Fruit fly (Drosophila melanogaster) whole organism, larva: ENCODE results near the gene Eig71Eg.

Source experiments
- noc ChIP-seq: fragments of 200-800 bp; sonication (Bioruptor generic); optimal IDR thresholded peaks from 3 replicates; lab custom pipeline; 2019; ENCODE audit warnings: missing biosample characterization, mild to moderate bottlenecking, missing genetic modification characterization, moderate library complexity

The Eig71Eg gene

dm6 chr3L:15657290-15657689 is at the start of gene Eig71Eg, which contains the start of gene Eig71Ef:
Eig71Eg (plus strand) TSS chr3L:15657628.
Eig71Ef (minus strand) TSS chr3L:15657390.
- no peak for TF ChIP-seq noc (tag; lab: Kevin White, UChicago)

DNA sequence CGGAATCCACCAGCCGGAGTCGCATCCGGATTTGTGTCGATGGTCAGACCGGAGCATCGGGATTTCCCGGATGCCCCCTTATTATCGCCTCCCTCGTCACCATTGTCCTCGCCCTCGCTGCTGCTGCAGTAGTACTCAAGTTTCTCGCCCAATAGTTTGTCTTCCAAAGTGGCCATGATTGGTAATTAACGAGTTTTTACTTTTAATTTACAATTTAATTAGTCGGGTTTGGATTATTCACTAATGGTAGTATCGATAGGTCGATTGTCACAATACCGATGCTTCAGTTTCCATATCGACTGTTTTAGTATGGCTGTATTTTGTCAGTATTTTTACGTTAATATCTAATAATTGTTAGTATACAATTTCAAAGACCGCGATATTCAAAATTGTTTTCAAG is 47.3 kb upstream of the Eig71Eg start, which contains the start of gene CG7650:
CG7650 (minus strand) TSS at position 278 of the 400 bp plus-strand sequence.
- no peak for TF ChIP-seq noc (tag; lab: Kevin White, UChicago)

dm6 chr3L:15612728-15613127 is 44.7 kb upstream of the Eig71Eg start, which contains the start of gene CG13449:
CG13449 (minus strand) TSS chr3L:15612828.
- no peak for TF ChIP-seq noc (tag; lab: Kevin White, UChicago)

DNA sequence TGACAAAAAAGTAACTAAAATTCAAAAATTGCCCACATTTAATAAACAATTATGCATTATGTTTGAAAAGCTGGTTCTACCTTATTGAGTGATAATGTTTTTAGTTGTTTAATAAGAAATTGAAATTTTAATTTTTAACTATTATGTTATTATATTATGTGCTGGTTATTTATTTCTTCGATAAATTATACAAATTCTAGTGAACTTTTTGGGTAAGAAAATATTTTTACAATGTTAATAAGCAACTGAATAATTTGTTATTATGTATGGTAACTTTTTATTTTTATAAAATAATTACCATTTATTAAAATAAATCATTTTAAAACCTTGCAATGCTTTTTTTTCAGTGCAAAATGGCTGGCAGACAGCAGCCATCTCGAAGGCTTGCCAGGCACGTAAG is 40.9 kb upstream of the Eig71Eg start:
- TF ChIP-seq noc (tag; lab: Kevin White, UChicago), result no peak

DNA sequence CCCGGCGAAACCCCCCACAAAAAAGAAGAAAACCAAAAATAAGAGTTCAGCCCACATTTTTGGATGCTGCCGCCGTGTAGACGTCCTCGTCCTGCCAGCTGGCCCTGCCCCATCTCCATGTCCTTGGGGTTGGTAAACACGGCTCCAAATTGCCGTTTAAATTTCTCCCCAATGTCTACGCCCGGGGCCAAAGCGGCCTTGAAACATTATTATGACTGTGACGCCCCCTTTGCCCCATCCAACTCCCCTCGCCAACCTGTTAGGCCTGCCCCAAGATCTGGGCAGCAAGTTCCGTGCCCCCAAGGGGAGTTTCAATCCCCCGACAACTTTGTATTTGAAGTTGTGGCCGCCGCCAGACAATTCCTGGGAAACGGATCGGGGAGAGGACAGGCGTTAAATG is 40.5 kb upstream of the Eig71Eg start:
- TF ChIP-seq noc (tag; lab: Kevin White, UChicago), result no peak

DNA sequence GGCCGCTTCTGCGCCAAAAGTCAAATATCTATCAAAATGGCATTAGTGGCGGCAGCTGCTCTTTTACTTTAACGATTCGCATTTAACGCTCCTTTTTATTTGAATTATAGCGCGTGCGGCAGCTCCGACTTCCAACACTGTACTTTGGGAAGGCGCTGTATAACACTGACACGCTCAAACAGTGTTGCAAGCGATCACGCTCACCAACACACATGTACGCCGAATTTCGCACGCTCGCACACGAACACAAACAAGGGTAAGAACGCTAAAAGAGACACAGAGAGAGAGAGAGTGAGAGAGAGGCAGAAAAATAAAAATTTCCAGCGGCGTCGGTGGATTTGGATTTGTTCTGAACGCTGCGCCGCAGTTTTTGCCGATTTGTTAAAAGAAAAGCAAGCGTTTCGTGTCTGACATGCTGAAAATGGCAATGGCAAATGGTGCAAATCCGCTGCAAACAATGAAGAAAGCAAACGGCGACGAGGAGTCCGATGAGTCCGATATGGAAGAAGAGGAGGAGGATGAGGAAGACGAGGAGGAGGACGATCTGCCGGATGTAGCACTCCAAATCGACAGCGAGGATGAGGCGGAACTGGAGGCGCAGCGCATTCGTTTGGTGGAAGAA is 37.7 kb upstream of the Eig71Eg start, which contains the start of gene Phs:
Phs (plus strand) TSS at position 276 of the 622 bp plus-strand sequence.
- TF ChIP-seq noc (tag; lab: Kevin White, UChicago), result peak; percentile 60

DNA sequence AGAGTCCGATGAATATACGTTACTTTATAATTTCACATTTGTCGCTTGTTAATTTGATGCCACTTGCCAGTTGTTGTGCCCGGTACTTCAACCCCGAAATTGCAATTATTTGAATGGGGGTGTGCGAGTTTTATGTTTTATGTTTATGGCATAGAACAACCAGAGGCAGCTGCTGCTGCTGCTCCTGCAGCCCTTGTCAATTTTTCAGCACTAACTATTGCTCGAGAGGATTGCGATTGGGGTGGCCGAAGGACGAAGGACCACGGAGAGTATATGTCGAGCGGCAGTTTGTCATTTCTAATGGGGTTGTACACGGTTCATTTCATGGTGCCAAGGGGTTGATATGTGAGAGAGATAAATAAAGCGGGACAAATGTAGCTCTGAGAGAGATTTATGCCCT is 33.3 kb upstream of the Eig71Eg start:
- TF ChIP-seq noc (tag; lab: Kevin White, UChicago), result no peak

DNA sequence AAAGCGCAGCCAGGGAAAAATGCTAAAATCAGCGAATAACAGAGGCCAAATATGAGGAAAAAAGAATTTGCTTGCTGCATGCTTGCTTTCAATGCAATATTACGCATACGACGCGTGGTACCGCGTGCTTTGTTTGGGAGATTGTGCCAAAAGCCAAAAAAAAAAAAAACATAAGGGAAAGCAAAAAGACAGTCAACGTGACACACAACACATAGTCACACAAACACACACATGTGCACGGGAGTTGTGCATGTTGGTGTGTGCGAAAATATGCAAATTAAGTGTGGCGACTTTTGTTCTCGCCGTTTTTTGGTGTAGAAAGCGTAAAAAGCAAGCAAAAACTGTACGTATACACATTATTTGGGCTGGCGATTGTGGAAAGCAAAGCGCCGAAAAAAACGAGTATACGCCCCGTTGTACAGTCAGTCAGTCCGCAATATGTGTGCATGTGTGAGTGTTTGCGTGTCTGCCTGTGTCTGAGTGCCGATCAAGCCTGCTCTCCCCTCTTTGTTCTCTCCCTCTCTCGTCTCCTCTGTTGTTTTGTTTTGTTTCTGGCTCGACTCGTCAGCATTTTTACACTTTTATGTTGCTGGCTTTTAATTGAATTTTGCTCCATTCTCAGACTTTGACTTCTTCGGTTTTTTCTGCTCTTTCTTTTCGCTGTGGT is 32.4 kb upstream of the Eig71Eg start:
- no peak for TF ChIP-seq noc (tag; lab: Kevin White, UChicago)

dm6 chr3L:15625676-15626414 is 31.6 kb upstream of the Eig71Eg start:
- peak; percentile 93 for TF ChIP-seq noc (tag; lab: Kevin White, UChicago)

dm6 chr3L:15627295-15627694 is 30.1 kb upstream of the Eig71Eg start:
- TF ChIP-seq noc (tag; lab: Kevin White, UChicago), result no peak

DNA sequence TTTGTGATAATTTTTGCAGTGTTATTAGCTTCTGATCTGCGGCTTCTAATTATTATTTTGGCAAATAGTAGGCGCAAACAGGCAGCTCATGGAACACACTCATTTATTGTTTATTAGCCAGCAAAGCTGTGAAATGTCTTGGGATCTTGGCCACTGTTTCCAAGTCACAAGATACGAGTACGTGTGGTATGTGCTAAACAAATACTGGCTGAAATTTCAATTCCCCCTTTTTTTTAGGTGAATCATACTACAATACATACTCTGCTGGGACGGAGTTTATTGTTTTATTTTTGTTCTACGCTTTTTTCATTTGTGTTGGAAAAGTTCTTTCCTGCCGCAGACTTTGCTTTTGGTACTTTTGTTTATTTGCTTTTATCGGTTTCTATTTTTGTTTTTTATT is 26.4 kb upstream of the Eig71Eg start:
- no peak for TF ChIP-seq noc (tag; lab: Kevin White, UChicago)

- TF ChIP-seq noc (tag; lab: Kevin White, UChicago), result no peak
These were observed 24.8 kb upstream of the Eig71Eg start for dm6 chr3L:15632653-15633052.

dm6 chr3L:15634368-15635075 is 22.9 kb upstream of the Eig71Eg start:
- peak; percentile 13 for TF ChIP-seq noc (tag; lab: Kevin White, UChicago)

- peak; percentile 52 for TF ChIP-seq noc (tag; lab: Kevin White, UChicago)
These were observed 21.1 kb upstream of the Eig71Eg start for dm6 chr3L:15636359-15636758.

dm6 chr3L:15636978-15637377 is 20.4 kb upstream of the Eig71Eg start:
- no peak for TF ChIP-seq noc (tag; lab: Kevin White, UChicago)
